Fruit fly (Drosophila melanogaster): ENCODE data around the gene CG44422.

CG44422 gene

dm6 chrX:11348829-11349228, 46.2 kb upstream of the CG44422 start, which contains the start of gene CG1738 (continued):
- peak; percentile 33 for TF ChIP-seq gem (tag; optimal IDR thresholded peaks at IDR 0.05)
- peak; percentile 40 for TF ChIP-seq trem (tag; optimal IDR thresholded peaks at IDR 0.05)
- TF ChIP-seq scrt (GFP tag; optimal IDR thresholded peaks at IDR 0.05), result peak; percentile 5
- peak; percentile 30 for TF ChIP-seq phol (tag; optimal IDR thresholded peaks at IDR 0.05)
- no peak for TF ChIP-seq sqz (GFP tag; optimal IDR thresholded peaks at IDR 0.05)
- peak; percentile 31 for TF ChIP-seq CG2678 (tag; optimal IDR thresholded peaks at IDR 0.05)
- 0 out of 2 replicates have a peak, but pooled peaks have one; percentile 10 for TF ChIP-seq Ada2b (GFP tag; IDR thresholded peaks at IDR 0.05)
- TF ChIP-seq prd (optimal IDR thresholded peaks at IDR 0.05), result no peak
- TF ChIP-seq prd (GFP tag; IDR thresholded peaks at IDR 0.05), result no peak
- no peak for TF ChIP-seq CG8944 (GFP tag; optimal IDR thresholded peaks at IDR 0.05)
- TF ChIP-seq CG10267 (tag; optimal IDR thresholded peaks at IDR 0.05), result peak; percentile 37
- peak; percentile 16 for TF ChIP-seq Hsf (GFP tag; optimal IDR thresholded peaks at IDR 0.05)
- peak; percentile 31 for TF ChIP-seq CG15514 (GFP tag; optimal IDR thresholded peaks at IDR 0.05)
- no peak for TF ChIP-seq Mes4 (GFP tag; optimal IDR thresholded peaks at IDR 0.05)
- TF ChIP-seq nmo (GFP tag; optimal IDR thresholded peaks at IDR 0.05), result peak; percentile 15
- TF ChIP-seq row (GFP tag; IDR thresholded peaks at IDR 0.05), result peak; percentile 83
- TF ChIP-seq Lim3 (GFP tag; IDR thresholded peaks at IDR 0.05), result no peak
- no peak for TF ChIP-seq HmgD (GFP tag; optimal IDR thresholded peaks at IDR 0.05)
- TF ChIP-seq CG4424 (GFP tag; optimal IDR thresholded peaks at IDR 0.05), result peak; percentile 20
- peak; percentile 0 for TF ChIP-seq az2 (GFP tag; optimal IDR thresholded peaks at IDR 0.05)
- 0 out of 2 replicates have a peak, but pooled peaks have one; percentile 22 for TF ChIP-seq CG31441 (GFP tag; IDR thresholded peaks at IDR 0.05)
- TF ChIP-seq unpg (GFP tag; optimal IDR thresholded peaks at IDR 0.05), result peak; percentile 17
- TF ChIP-seq dpn (GFP tag; optimal IDR thresholded peaks at IDR 0.05), result peak; percentile 1 to 5
- TF ChIP-seq CG2116 (GFP tag; optimal IDR thresholded peaks at IDR 0.05), result no peak
- no peak for TF ChIP-seq CG13894 (tag; optimal IDR thresholded peaks at IDR 0.05)
- no peak for TF ChIP-seq CG1792 (GFP tag; optimal IDR thresholded peaks at IDR 0.05)
- peak; percentile 23 for TF ChIP-seq PHDP (tag; optimal IDR thresholded peaks at IDR 0.05)
- TF ChIP-seq CG7357 (GFP tag; IDR thresholded peaks at IDR 0.05), result no peak
- peak; percentile 47 for TF ChIP-seq pzg (GFP tag; optimal IDR thresholded peaks at IDR 0.05)
- peak; percentile 19 for TF ChIP-seq Dek (tag; optimal IDR thresholded peaks at IDR 0.05)
- peak; percentile 22 for TF ChIP-seq CoRest (tag; optimal IDR thresholded peaks at IDR 0.05)
- peak; percentile 30 for TF ChIP-seq CG15269 (tag; optimal IDR thresholded peaks at IDR 0.05)
- peak; percentile 20 for TF ChIP-seq CG1603 (tag; optimal IDR thresholded peaks at IDR 0.05)
- peak; percentile 18 for TF ChIP-seq Fer1 (GFP tag; optimal IDR thresholded peaks at IDR 0.05)
- 0 out of 3 replicates have a peak, but pooled peaks have one; percentile 45 for TF ChIP-seq dysf (GFP tag; IDR thresholded peaks at IDR 0.05)
- TF ChIP-seq crol (GFP tag; IDR thresholded peaks at IDR 0.05), result no peak
- no peak for TF ChIP-seq ro (GFP tag; IDR thresholded peaks at IDR 0.05)
- no peak for TF ChIP-seq unc-4 (GFP tag; IDR thresholded peaks at IDR 0.05; ENCODE audit: partially characterized antibody)
- TF ChIP-seq sug (tag; optimal IDR thresholded peaks at IDR 0.05), result peak; percentile 23
- peak; percentile 79 for TF ChIP-seq Med (GFP tag)
- TF ChIP-seq CG6689 (GFP tag; IDR thresholded peaks at IDR 0.05), result peak; percentile 100
- TF ChIP-seq dm (GFP tag; optimal IDR thresholded peaks at IDR 0.05), result peak; percentile 60
- peak; percentile 1 for TF ChIP-seq CG13296 (GFP tag; optimal IDR thresholded peaks at IDR 0.05)
- TF ChIP-seq sens (GFP tag), result peak; percentile 75
- TF ChIP-seq CG4820 (GFP tag; optimal IDR thresholded peaks at IDR 0.05), result no peak
- TF ChIP-seq amos (GFP tag; IDR thresholded peaks at IDR 0.05; ENCODE audit: partially characterized antibody), result peak; percentile 19; the same call in 1 of the 2 replicates
- peak; percentile 10 for TF ChIP-seq CG30403 (GFP tag; optimal IDR thresholded peaks at IDR 0.05)
- TF ChIP-seq CG9932 (GFP tag; IDR thresholded peaks at IDR 0.05), result peak; percentile 61
- peak; percentile 14 for TF ChIP-seq CG17829 (tag; optimal IDR thresholded peaks at IDR 0.05)
- no peak for TF ChIP-seq CTCF (GFP tag; optimal IDR thresholded peaks at IDR 0.05)
- TF ChIP-seq Ptx1 (GFP tag; IDR thresholded peaks at IDR 0.05), result peak; percentile 40
- peak; percentile 21 for TF ChIP-seq Nf-YC (tag; optimal IDR thresholded peaks at IDR 0.05)
